Worm (Caenorhabditis elegans) whole organism, late embryonic: Measurements from ENCODE around the gene F29A7.3.

Experiments
- pag-3 ChIP-seq: sonication (generic microtip); optimal IDR thresholded peaks from 2 replicates; lab custom pipeline; 2016; ENCODE audit warnings: missing compliant biosample characterization, missing genetic modification characterization, borderline replicate concordance
- zip-5 ChIP-seq: sonication (generic microtip); optimal IDR thresholded peaks from 2 replicates; lab custom pipeline; 2016; ENCODE audit warnings: missing genetic modification characterization, missing compliant biosample characterization

DNA sequence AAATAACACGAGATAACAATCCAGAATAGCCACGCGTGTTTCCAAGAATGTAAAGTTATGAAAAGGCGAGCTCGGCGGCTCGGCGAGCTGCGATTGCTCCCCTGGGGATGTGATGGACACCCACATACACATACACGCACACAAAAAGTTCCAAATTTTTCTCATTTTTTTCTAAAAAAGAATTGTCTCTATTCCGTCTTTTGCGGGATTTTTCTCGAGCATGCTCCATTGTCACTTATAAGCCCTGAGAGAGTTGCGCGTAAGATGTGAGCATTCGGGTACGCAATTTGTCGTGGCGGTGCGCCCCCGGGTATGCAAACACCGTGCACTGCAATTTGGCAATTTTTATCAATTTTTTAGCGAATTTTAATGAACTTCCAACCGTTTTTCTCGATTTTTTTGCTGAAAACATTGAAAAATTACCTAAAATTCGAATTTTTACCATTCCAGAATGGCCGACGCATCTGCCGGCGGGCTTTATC, 34.0 kb downstream of the F29A7.3 start, which contains the start of the genes F08D12.12 and srpa-72:
- no peak for TF ChIP-seq zip-5
- no peak for TF ChIP-seq pag-3
